In genomic region chr3L:10853618-10854017, dm6 we compare ENCODE assay signal across 1 fruit fly cellular context.
TF ChIP-seq lines count a peak whose summit lies in the region.

No protein-coding gene starts in this region.

TF ChIP-seq in whole organism, prepupa, 60 proteins besides CTCF, POLR2A, EP300 and RAD21 (continued from another document):
- TF ChIP-seq Hr38 (GFP tag; optimal IDR thresholded peaks at IDR 0.05; lab: Kevin White, UChicago) = no peak
- TF ChIP-seq Lpt (GFP tag; optimal IDR thresholded peaks at IDR 0.05; lab: Kevin White, UChicago) = no peak
- no peak for TF ChIP-seq Ets21C (GFP tag; optimal IDR thresholded peaks at IDR 0.05; lab: Kevin White, UChicago)
- peak; percentile 10 for TF ChIP-seq Smox (GFP tag; optimal IDR thresholded peaks at IDR 0.05; lab: Kevin White, UChicago)
- peak; percentile 72 for TF ChIP-seq CG32006 (GFP tag; optimal IDR thresholded peaks at IDR 0.05; lab: Kevin White, UChicago)
- no peak for TF ChIP-seq cyc (GFP tag; optimal IDR thresholded peaks at IDR 0.05; lab: Kevin White, UChicago)
- no peak for TF ChIP-seq CG31627 (GFP tag; optimal IDR thresholded peaks at IDR 0.05; lab: Kevin White, UChicago)
- no peak for TF ChIP-seq CG8632 (GFP tag; optimal IDR thresholded peaks at IDR 0.05; lab: Kevin White, UChicago)
- TF ChIP-seq Hr4 (GFP tag; optimal IDR thresholded peaks at IDR 0.05; lab: Kevin White, UChicago) = peak; percentile 57
- no peak for TF ChIP-seq salr (GFP tag; optimal IDR thresholded peaks at IDR 0.05; lab: Kevin White, UChicago)
- TF ChIP-seq Sox15 (GFP tag; optimal IDR thresholded peaks at IDR 0.05; lab: Kevin White, UChicago) = no peak
- no peak for TF ChIP-seq CG10669 (GFP tag; optimal IDR thresholded peaks at IDR 0.05; lab: Kevin White, UChicago)
- no peak for TF ChIP-seq CG6276 (GFP tag; optimal IDR thresholded peaks at IDR 0.05; lab: Kevin White, UChicago)
